Worm (Caenorhabditis elegans): Measurements from ENCODE around the gene lgc-54.

ce11 chrV:6894778-6895177 lies 48.4 kb upstream of the lgc-54 start, which contains the start of gene K11C4.2:
- TF ChIP-seq snpc-4 (GFP tag; optimal IDR thresholded peaks at IDR 0.05) (no peak), snpc-4 (tag; optimal IDR thresholded peaks at IDR 0.05) (no peak), ets-4 (GFP tag; optimal IDR thresholded peaks at IDR 0.05) (no peak), egl-44 (GFP tag; IDR thresholded peaks at IDR 0.05) (no peak), sdz-38 (tag; optimal IDR thresholded peaks at IDR 0.05) (no peak), madf-8 (GFP tag; conservative IDR thresholded peaks at IDR 0.05) (no peak), madf-10 (tag; optimal IDR thresholded peaks at IDR 0.05) (no peak), ama-1 (optimal IDR thresholded peaks at IDR 0.05) (no peak), ama-1 (GFP tag; optimal IDR thresholded peaks at IDR 0.05) (no peak), him-1 (tag; optimal IDR thresholded peaks at IDR 0.05) (no peak), bed-2 (GFP tag; IDR thresholded peaks at IDR 0.05) (no peak), ceh-100 (GFP tag; IDR thresholded peaks at IDR 0.05) (no peak), attf-3 (GFP tag; conservative IDR thresholded peaks at IDR 0.05) (no peak)
